Worm (Caenorhabditis elegans) whole organism, L1 larva: Measurements from ENCODE around the gene col-102.

Source experiments
- C16A3.4 ChIP-seq: fragments of 150-350 bp; optimal IDR thresholded peaks from 2 replicates; lab custom pipeline; 2014; ENCODE audit warnings: missing biosample characterization, missing genetic modification characterization
- C34B4.2 ChIP-seq: sonication (generic microtip); optimal IDR thresholded peaks from 2 replicates; lab custom pipeline; 2017; ENCODE audit warnings: mild to moderate bottlenecking, missing genetic modification characterization, missing compliant biosample characterization
- Y116A8C.19 ChIP-seq: sonication (generic microtip); optimal IDR thresholded peaks from 2 replicates; lab custom pipeline; 2016; ENCODE audit warnings: missing compliant biosample characterization, missing genetic modification characterization, borderline replicate concordance
- blmp-1 ChIP-seq: fragments of 150-350 bp; optimal IDR thresholded peaks from 2 replicates; lab custom pipeline; 2014; ENCODE audit warnings: missing biosample characterization, missing genetic modification characterization
- ceh-63 ChIP-seq: fragments of 200-800 bp; sonication (Bioruptor generic); optimal IDR thresholded peaks from 2 replicates; lab custom pipeline; 2018; ENCODE audit warnings: mild to moderate bottlenecking, missing genetic modification characterization, missing compliant biosample characterization
- ces-1 ChIP-seq: fragments of 150-350 bp; optimal IDR thresholded peaks from 2 replicates; lab custom pipeline; 2014; ENCODE audit warnings: missing biosample characterization, missing genetic modification reagents, missing genetic modification characterization
- dpl-1 ChIP-seq, 3 experiments: fragments of 150-350 bp in 2 of 3; sonication (generic microtip) in 1 of 3; optimal IDR thresholded peaks; 2 replicates each; lab custom pipeline; 2014 to 2017; ENCODE audit warnings: missing biosample characterization in 3 of 3, missing genetic modification characterization in 3 of 3, missing genetic modification reagents in 3 of 3
- dsc-1 ChIP-seq: sonication (generic microtip); optimal IDR thresholded peaks from 2 replicates; lab custom pipeline; 2016; ENCODE audit warnings: mild to moderate bottlenecking, missing genetic modification characterization, missing compliant biosample characterization
- egl-27 ChIP-seq, 2 experiments: fragments of 150-350 bp in 1 of 2; sonication (generic microtip); optimal IDR thresholded peaks; 3 replicates each; lab custom pipeline; 2017 to 2018; ENCODE audit warnings: missing biosample characterization in 2 of 2, missing genetic modification characterization in 2 of 2, missing genetic modification reagents in 2 of 2
- elt-2 ChIP-seq: sonication (generic microtip); optimal IDR thresholded peaks from 2 replicates; lab custom pipeline; 2016; ENCODE audit warnings: missing genetic modification characterization, mild to moderate bottlenecking, inconsistent platforms, missing compliant biosample characterization, missing genetic modification reagents
- fkh-10 ChIP-seq: sonication (generic microtip); optimal IDR thresholded peaks from 2 replicates; lab custom pipeline; 2017; ENCODE audit warnings: missing biosample characterization, missing genetic modification reagents, missing genetic modification characterization
- hlh-17 ChIP-seq: fragments of 200-800 bp; sonication (Bioruptor generic); optimal IDR thresholded peaks from 2 replicates; lab custom pipeline; 2018; ENCODE audit warnings: missing genetic modification characterization, mild to moderate bottlenecking, missing compliant biosample characterization, moderate library complexity, borderline replicate concordance
- hlh-4 ChIP-seq: sonication (generic microtip); optimal IDR thresholded peaks from 2 replicates; lab custom pipeline; 2016; ENCODE audit warnings: mild to moderate bottlenecking, missing genetic modification characterization, missing compliant biosample characterization
- hpl-2 ChIP-seq: fragments of 150-350 bp; optimal IDR thresholded peaks from 2 replicates; lab custom pipeline; 2014; ENCODE audit warnings: missing biosample characterization, missing genetic modification reagents, missing genetic modification characterization
- irx-1 ChIP-seq: sonication (generic microtip); optimal IDR thresholded peaks from 2 replicates; lab custom pipeline; 2016; ENCODE audit warnings: missing genetic modification characterization, missing compliant biosample characterization
- jun-1 ChIP-seq: fragments of 150-350 bp; optimal IDR thresholded peaks from 2 replicates; lab custom pipeline; 2014; ENCODE audit warnings: missing biosample characterization, missing genetic modification reagents, missing genetic modification characterization
- lin-13 ChIP-seq: fragments of 150-350 bp; optimal IDR thresholded peaks from 2 replicates; lab custom pipeline; 2014; ENCODE audit warnings: missing biosample characterization, missing genetic modification reagents, missing genetic modification characterization
- lin-15B ChIP-seq: fragments of 150-350 bp; sonication (generic microtip); optimal IDR thresholded peaks from 3 replicates; lab custom pipeline; 2014; ENCODE audit warnings: missing biosample characterization, missing genetic modification characterization
- lin-39 ChIP-seq: fragments of 150-350 bp; optimal IDR thresholded peaks from 2 replicates; lab custom pipeline; 2014; ENCODE audit warnings: missing biosample characterization, missing genetic modification reagents, missing genetic modification characterization
- lsy-2 ChIP-seq, 2 experiments: fragments of 150-350 bp; optimal IDR thresholded peaks; 2 replicates each; lab custom pipeline; 2014; ENCODE audit warnings: missing biosample characterization in 2 of 2, missing genetic modification characterization in 2 of 2
- mab-9 ChIP-seq: fragments of 200-800 bp; sonication (Bioruptor generic); IDR thresholded peaks from 2 replicates; pipeline ENCODE4 v1.3.6; 2022; ENCODE audit warnings: missing genetic modification reagents, missing genetic modification characterization, missing compliant biosample characterization
- mep-1 ChIP-seq: fragments of 150-350 bp; optimal IDR thresholded peaks from 2 replicates; lab custom pipeline; 2014; ENCODE audit warnings: missing biosample characterization, missing genetic modification characterization
- nhr-11 ChIP-seq: fragments of 150-350 bp; optimal IDR thresholded peaks from 2 replicates; lab custom pipeline; 2014; ENCODE audit warnings: missing biosample characterization, missing genetic modification characterization
- nhr-12 ChIP-seq: sonication (generic microtip); optimal IDR thresholded peaks from 2 replicates; lab custom pipeline; 2017; ENCODE audit warnings: missing biosample characterization, missing genetic modification characterization
- nhr-19 ChIP-seq: fragments of 200-800 bp; sonication (Bioruptor generic); conservative IDR thresholded peaks from 2 replicates; pipeline ENCODE4 v1.3.6; 2022; ENCODE audit warnings: missing genetic modification characterization, missing compliant biosample characterization
- nhr-20 ChIP-seq: sonication (generic microtip); optimal IDR thresholded peaks from 2 replicates; lab custom pipeline; 2016; ENCODE audit warnings: mild to moderate bottlenecking, missing genetic modification characterization, missing compliant biosample characterization
- nhr-47 ChIP-seq: sonication (generic microtip); optimal IDR thresholded peaks from 2 replicates; lab custom pipeline; 2016; ENCODE audit warnings: mild to moderate bottlenecking, missing genetic modification characterization, moderate library complexity, missing compliant biosample characterization
- nhr-71 ChIP-seq: sonication (generic microtip); optimal IDR thresholded peaks from 2 replicates; lab custom pipeline; 2016; ENCODE audit warnings: mild to moderate bottlenecking, missing genetic modification characterization, moderate library complexity, missing compliant biosample characterization
- nhr-76 ChIP-seq: sonication (generic microtip); optimal IDR thresholded peaks from 2 replicates; lab custom pipeline; 2017; ENCODE audit warnings: missing biosample characterization, missing genetic modification characterization
- nhr-84 ChIP-seq: sonication (generic microtip); optimal IDR thresholded peaks from 2 replicates; lab custom pipeline; 2017; ENCODE audit warnings: missing biosample characterization, missing genetic modification characterization
- nhr-90 ChIP-seq: sonication (generic microtip); optimal IDR thresholded peaks from 2 replicates; lab custom pipeline; 2016; ENCODE audit warnings: mild to moderate bottlenecking, missing genetic modification characterization, missing compliant biosample characterization; ENCODE audit not compliant: poor library complexity
- pax-3 ChIP-seq: fragments of 200-800 bp; sonication (Bioruptor generic); optimal IDR thresholded peaks from 2 replicates; lab custom pipeline; 2018; ENCODE audit warnings: mild to moderate bottlenecking, missing genetic modification characterization, moderate library complexity, missing compliant biosample characterization
- pqm-1 ChIP-seq: sonication (generic microtip); optimal IDR thresholded peaks from 3 replicates; lab custom pipeline; 2017; ENCODE audit warnings: missing biosample characterization, missing genetic modification characterization
- rnt-1 ChIP-seq: sonication (generic microtip); optimal IDR thresholded peaks from 2 replicates; lab custom pipeline; 2016; ENCODE audit warnings: mild to moderate bottlenecking, missing genetic modification characterization, moderate library complexity, missing compliant biosample characterization
- skn-1 ChIP-seq: fragments of 150-350 bp; optimal IDR thresholded peaks from 2 replicates; lab custom pipeline; 2014; ENCODE audit warnings: missing biosample characterization, missing genetic modification characterization
- snpc-4 ChIP-seq: fragments of 150-350 bp; optimal IDR thresholded peaks from 2 replicates; lab custom pipeline; 2014; ENCODE audit warnings: missing biosample characterization, missing genetic modification characterization
- sox-4 ChIP-seq: sonication (generic microtip); optimal IDR thresholded peaks from 2 replicates; lab custom pipeline; 2016; ENCODE audit warnings: missing genetic modification characterization, missing compliant biosample characterization
- unc-86 ChIP-seq: sonication (generic microtip); optimal IDR thresholded peaks from 2 replicates; lab custom pipeline; 2016; ENCODE audit warnings: missing genetic modification characterization, missing compliant biosample characterization
- unc-98 ChIP-seq: fragments of 200-800 bp; sonication (Bioruptor generic); IDR thresholded peaks from 2 replicates; pipeline ENCODE4 v1.3.6; 2022; ENCODE audit warnings: missing genetic modification characterization, missing compliant biosample characterization
- zag-1 ChIP-seq: fragments of 150-350 bp; optimal IDR thresholded peaks from 2 replicates; lab custom pipeline; 2014; ENCODE audit warnings: missing biosample characterization, missing genetic modification characterization
- ztf-11 ChIP-seq, 2 experiments: sonication (generic microtip); optimal IDR thresholded peaks; 2 replicates each; lab custom pipeline; 2016 to 2017; ENCODE audit warnings: missing genetic modification characterization in 2 of 2, missing biosample characterization in 1 of 2, missing compliant biosample characterization in 1 of 2
- ztf-4 ChIP-seq: fragments of 150-350 bp; optimal IDR thresholded peaks from 2 replicates; lab custom pipeline; 2014; ENCODE audit warnings: missing biosample characterization, missing genetic modification characterization

The col-102 gene

ce11 chrIV:620324-620723 is 16.1 kb downstream of the col-102 start (continued):
- TF ChIP-seq unc-86 (tag; lab: Kevin White, UChicago) = no peak
- TF ChIP-seq rnt-1 = peak; percentile 83
- no peak for TF ChIP-seq ztf-4 (tag; lab: Kevin White, UChicago)
- TF ChIP-seq mab-9 (GFP tag; lab: Robert Waterston, UW) = no peak
- no peak for TF ChIP-seq hlh-4 (tag; lab: Kevin White, UChicago)
- no peak for TF ChIP-seq unc-98 (GFP tag; lab: Robert Waterston, UW)
- no peak for TF ChIP-seq nhr-11
- no peak for TF ChIP-seq sox-4 (tag; lab: Kevin White, UChicago)
- peak; percentile 71 for TF ChIP-seq C16A3.4 (tag; lab: Kevin White, UChicago)
- peak; percentile 11 for TF ChIP-seq irx-1 (tag; lab: Kevin White, UChicago)
- peak; percentile 13 for TF ChIP-seq pax-3 (tag; lab: Kevin White, UChicago)
- peak; percentile 3 to 53 (median 38) for TF ChIP-seq dpl-1 (GFP tag; optimal IDR thresholded peaks at IDR 0.05; lab: Kevin White, UChicago)
- no peak for TF ChIP-seq ztf-11 (tag; optimal IDR thresholded peaks at IDR 0.05; lab: Kevin White, UChicago)
- no peak for TF ChIP-seq hlh-17 (GFP tag; lab: Kevin White, UChicago)
- no peak for TF ChIP-seq hpl-2 (GFP tag; lab: Kevin White, UChicago)
- peak; percentile 48 for TF ChIP-seq dsc-1 (tag; lab: Kevin White, UChicago)
- peak; percentile 9 for TF ChIP-seq elt-2 (tag; lab: Kevin White, UChicago)
- TF ChIP-seq jun-1 (tag; lab: Kevin White, UChicago) = peak; percentile 51
- no peak for TF ChIP-seq pqm-1
- TF ChIP-seq mep-1 (tag; lab: Kevin White, UChicago) = peak; percentile 4
- TF ChIP-seq lin-15B = no peak
- TF ChIP-seq ceh-63 = no peak
- no peak for TF ChIP-seq zag-1
- peak; percentile 51 for TF ChIP-seq nhr-20 (tag; lab: Kevin White, UChicago)
- peak; percentile 66 for TF ChIP-seq nhr-71 (tag; lab: Kevin White, UChicago)
- TF ChIP-seq nhr-19 (GFP tag; lab: Robert Waterston, UW) = peak; percentile 64
- TF ChIP-seq lin-13 (GFP tag; lab: Kevin White, UChicago) = peak; percentile 36
- peak; percentile 27 for TF ChIP-seq snpc-4
- no peak for TF ChIP-seq egl-27 (tag; optimal IDR thresholded peaks at IDR 0.05; lab: Kevin White, UChicago)
- no peak for TF ChIP-seq nhr-12

DNA sequence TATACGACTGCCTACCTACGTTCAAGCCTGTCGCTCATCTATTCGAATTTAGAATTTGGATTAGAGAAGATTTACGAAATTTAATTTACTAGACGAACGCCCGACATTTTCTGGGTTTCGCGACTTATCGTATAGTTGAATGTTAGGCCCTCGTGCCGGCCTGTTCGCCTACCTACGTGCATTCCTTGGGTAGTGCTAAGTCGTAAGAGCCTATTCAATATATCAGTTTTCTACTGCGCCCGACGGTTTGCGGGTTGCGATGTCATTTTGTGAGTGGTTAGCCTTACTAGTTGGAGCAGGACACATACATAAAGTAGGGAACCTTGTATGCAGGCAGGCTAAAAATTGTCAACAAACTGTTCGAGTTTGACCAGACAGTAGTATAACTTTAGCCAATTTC is 18.7 kb downstream of the col-102 start:
- TF ChIP-seq lin-39 (tag; lab: Kevin White, UChicago) (no peak), nhr-11 (no peak)

- no peak for TF ChIP-seq zag-1
- TF ChIP-seq ces-1 = no peak
- TF ChIP-seq ztf-11 (tag; optimal IDR thresholded peaks at IDR 0.05; lab: Kevin White, UChicago) = no peak
- no peak for TF ChIP-seq nhr-90 (tag; lab: Kevin White, UChicago)
- TF ChIP-seq elt-2 (tag; lab: Kevin White, UChicago) = no peak
- TF ChIP-seq nhr-47 (tag; lab: Kevin White, UChicago) = no peak
- no peak for TF ChIP-seq Y116A8C.19
- no peak for TF ChIP-seq pax-3 (tag; lab: Kevin White, UChicago)
- no peak for TF ChIP-seq lsy-2 (tag; optimal IDR thresholded peaks at IDR 0.05; lab: Kevin White, UChicago)
- TF ChIP-seq C34B4.2 (tag; lab: Kevin White, UChicago) = no peak
- TF ChIP-seq skn-1 (tag; lab: Kevin White, UChicago) = no peak
- TF ChIP-seq blmp-1 (tag; lab: Kevin White, UChicago) = no peak
- no peak for TF ChIP-seq nhr-84 (tag; lab: Kevin White, UChicago)
- TF ChIP-seq hlh-17 (GFP tag; lab: Kevin White, UChicago) = no peak
- TF ChIP-seq nhr-76 (tag; lab: Kevin White, UChicago) = no peak
- no peak for TF ChIP-seq fkh-10
- no peak for TF ChIP-seq dpl-1 (GFP tag; optimal IDR thresholded peaks at IDR 0.05; lab: Kevin White, UChicago)
Observed at ce11 chrIV:623876-624275, 19.6 kb downstream of the col-102 start.
